Fruit fly (Drosophila melanogaster) whole organism, wandering third instar larva: ENCODE results near the gene Vsx2.

Source experiments
- CG9705 ChIP-seq: fragments of 200-800 bp; sonication (Bioruptor generic); optimal IDR thresholded peaks from 2 replicates; lab custom pipeline; 2018; ENCODE audit warnings: missing biosample characterization, mild to moderate bottlenecking, missing genetic modification characterization
- br ChIP-seq: fragments of 200-800 bp; sonication (Bioruptor generic); optimal IDR thresholded peaks from 2 replicates; lab custom pipeline; 2016; ENCODE audit warnings: missing biosample characterization, missing genetic modification characterization
- dsf ChIP-seq: sonication (Bioruptor generic); optimal IDR thresholded peaks from 2 replicates; lab custom pipeline; 2016; ENCODE audit warnings: missing biosample characterization, missing genetic modification characterization, borderline replicate concordance
- sage ChIP-seq: fragments of 200-800 bp; sonication (Bioruptor generic); optimal IDR thresholded peaks from 2 replicates; lab custom pipeline; 2016; ENCODE audit warnings: missing biosample characterization, mild to moderate bottlenecking, missing genetic modification characterization

DNA sequence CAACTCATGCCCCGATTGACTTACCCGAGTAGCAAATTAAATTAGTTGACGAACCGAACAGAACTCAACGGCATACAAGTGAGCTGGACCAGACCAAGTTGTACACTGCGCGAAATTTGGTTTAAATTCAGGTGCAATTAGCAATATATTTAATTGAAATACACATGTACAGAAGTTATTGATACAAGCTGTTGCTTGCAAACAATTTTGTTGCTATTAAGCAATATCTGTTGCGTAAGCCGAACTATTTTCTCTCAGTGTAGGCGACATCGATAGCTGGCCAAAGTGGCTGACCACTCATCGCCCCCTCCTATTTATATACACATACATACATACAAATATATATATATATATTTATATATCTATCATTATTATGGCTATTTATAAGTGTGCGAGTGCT is 44.2 kb upstream of the Vsx2 start:
- TF ChIP-seq br (GFP tag; lab: Kevin White, UChicago) (no peak), CG9705 (GFP tag; lab: Kevin White, UChicago) (no peak), dsf (GFP tag; lab: Kevin White, UChicago) (no peak), sage (GFP tag; lab: Kevin White, UChicago) (no peak)
